Worm (Caenorhabditis elegans) whole organism, young adult: Measurements from ENCODE around the gene Y60A3A.24.
A peak's percentile ranks its signal among the peaks of the same experiment; 100 is the strongest.

Experiments
- B0019.2 ChIP-seq: fragments of 200-800 bp; sonication (Bioruptor generic); conservative IDR thresholded peaks from 2 replicates; pipeline ENCODE4 v1.3.6; 2022; ENCODE audit warnings: missing genetic modification reagents, missing genetic modification characterization, missing compliant biosample characterization
- attf-3 ChIP-seq: fragments of 200-800 bp; sonication (Bioruptor generic); conservative IDR thresholded peaks from 2 replicates; pipeline ENCODE4 v1.3.6; 2022; ENCODE audit warnings: missing genetic modification reagents, missing genetic modification characterization, missing compliant biosample characterization
- ceh-58 ChIP-seq: fragments of 200-800 bp; sonication (Bioruptor generic); IDR thresholded peaks from 2 replicates; pipeline ENCODE4 v1.3.6; 2022; ENCODE audit warnings: missing genetic modification characterization, missing compliant biosample characterization
- ceh-91 ChIP-seq: fragments of 200-800 bp; sonication (Bioruptor generic); IDR thresholded peaks from 2 replicates; pipeline ENCODE4 v1.3.6; 2022; ENCODE audit warnings: missing genetic modification reagents, missing genetic modification characterization, missing compliant biosample characterization
- dpl-1 ChIP-seq: fragments of 150-350 bp; optimal IDR thresholded peaks from 2 replicates; lab custom pipeline; 2014; ENCODE audit warnings: missing biosample characterization, missing genetic modification reagents, missing genetic modification characterization
- hrde-1 ChIP-seq: sonication (generic microtip); optimal IDR thresholded peaks from 2 replicates; lab custom pipeline; 2016; ENCODE audit warnings: missing genetic modification characterization, mild to moderate bottlenecking, missing compliant biosample characterization, moderate library complexity, missing genotype, missing genetic modification reagents, borderline replicate concordance
- lsl-1 ChIP-seq: fragments of 200-800 bp; sonication (Bioruptor generic); optimal IDR thresholded peaks from 2 replicates; lab custom pipeline; 2018; ENCODE audit warnings: mild to moderate bottlenecking, missing genetic modification characterization, moderate library complexity, missing compliant biosample characterization
- nhr-27 ChIP-seq: fragments of 200-800 bp; sonication (Bioruptor generic); optimal IDR thresholded peaks from 2 replicates; lab custom pipeline; 2018; ENCODE audit warnings: mild to moderate bottlenecking, missing genetic modification characterization, moderate library complexity, missing compliant biosample characterization
- sdz-38 ChIP-seq: sonication (generic microtip); optimal IDR thresholded peaks from 2 replicates; lab custom pipeline; 2016; ENCODE audit warnings: missing genotype, missing genetic modification characterization, missing compliant biosample characterization
- tbp1 ChIP-seq: fragments of 200-800 bp; sonication (Bioruptor generic); optimal IDR thresholded peaks from 2 replicates; lab custom pipeline; 2018; ENCODE audit warnings: mild to moderate bottlenecking, missing genetic modification characterization, missing compliant biosample characterization
- zfh-2 ChIP-seq: fragments of 200-800 bp; sonication (Bioruptor generic); conservative IDR thresholded peaks from 2 replicates; pipeline ENCODE4 v1.3.6; 2022; ENCODE audit warnings: missing genetic modification reagents, missing genetic modification characterization, missing compliant biosample characterization
- zim-3 ChIP-seq: sonication (generic microtip); optimal IDR thresholded peaks from 2 replicates; lab custom pipeline; 2017; ENCODE audit warnings: mild to moderate bottlenecking, missing genetic modification characterization, moderate library complexity, missing compliant biosample characterization
- ztf-22 ChIP-seq: fragments of 200-800 bp; sonication (Bioruptor generic); optimal IDR thresholded peaks from 2 replicates; lab custom pipeline; 2018; ENCODE audit warnings: mild to moderate bottlenecking, missing genetic modification characterization, moderate library complexity, missing compliant biosample characterization
- ztf-26 ChIP-seq: sonication (generic microtip); optimal IDR thresholded peaks from 2 replicates; lab custom pipeline; 2017; ENCODE audit warnings: missing genetic modification characterization, missing compliant biosample characterization

The Y60A3A.24 gene

ce11 chrV:19946529-19946928 lies 35.2 kb downstream of the Y60A3A.24 start, which contains the start of gene dhs-24:
TSS of gene dhs-24 (minus strand) at chrV:19946629.
- TF ChIP-seq dpl-1 (no peak), zfh-2 (GFP tag; lab: Robert Waterston, UW) (no peak), ceh-58 (0 out of 2 replicates have a peak, but pooled peaks have one; percentile 33), zim-3 (no peak), ztf-22 (GFP tag; lab: Kevin White, UChicago) (no peak), attf-3 (GFP tag; lab: Robert Waterston, UW) (no peak)

DNA sequence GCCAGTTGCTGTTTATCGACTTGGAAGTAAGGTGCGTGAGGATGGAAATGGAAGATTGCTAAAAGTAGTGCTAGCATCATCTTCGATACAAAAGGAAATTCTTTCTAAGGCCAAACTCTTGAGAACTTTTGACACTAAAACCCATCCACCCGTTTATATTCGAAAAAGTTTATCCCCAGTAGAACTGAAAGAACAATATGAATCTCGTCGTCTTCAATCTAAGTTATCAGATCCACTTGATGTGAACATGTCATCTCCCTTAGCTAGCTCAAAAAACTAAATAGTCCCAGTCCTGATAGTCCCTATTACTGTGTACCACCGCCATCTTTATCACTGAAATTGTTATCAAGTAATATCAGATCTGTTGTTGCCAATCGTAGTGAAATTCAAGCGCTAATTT lies 44.7 kb downstream of the Y60A3A.24 start:
- no peak for TF ChIP-seq sdz-38 (tag; lab: Kevin White, UChicago)
- TF ChIP-seq hrde-1 (tag; lab: Kevin White, UChicago), result no peak
- no peak for TF ChIP-seq nhr-27 (tag; lab: Kevin White, UChicago)

- TF ChIP-seq ztf-26, result no peak
- no peak for TF ChIP-seq ceh-91 (GFP tag; lab: Robert Waterston, UW)
- no peak for TF ChIP-seq tbp1 (GFP tag; lab: Kevin White, UChicago)
- TF ChIP-seq lsl-1 (GFP tag; lab: Kevin White, UChicago), result peak; percentile 8
- no peak for TF ChIP-seq B0019.2 (GFP tag; lab: Robert Waterston, UW)
These were observed 47.5 kb downstream of the Y60A3A.24 start, which contains the start of gene algn-7 for ce11 chrV:19934223-19934622. TSS of gene algn-7 (minus strand) at chrV:19934323.
